Worm (Caenorhabditis elegans) whole organism, midembryonic: Measurements from ENCODE around the gene gcc-2.

Experiments used
- T22C8.4 ChIP-seq: fragments of 200-800 bp; sonication (Bioruptor generic); IDR thresholded peaks from 2 replicates; pipeline ENCODE4 v1.3.6; 2022; ENCODE audit warnings: missing genetic modification characterization, missing compliant biosample characterization
- cog-1 ChIP-seq: sonication (generic microtip); optimal IDR thresholded peaks from 2 replicates; lab custom pipeline; 2016; ENCODE audit warnings: missing genetic modification characterization, missing compliant biosample characterization
- flt-1 ChIP-seq: fragments of 200-800 bp; sonication (Bioruptor generic); IDR thresholded peaks from 2 replicates; pipeline ENCODE4 v1.3.6; 2022; ENCODE audit warnings: missing genetic modification characterization, missing compliant biosample characterization
- klf-2 ChIP-seq: fragments of 200-800 bp; sonication (Bioruptor generic); conservative IDR thresholded peaks from 2 replicates; pipeline ENCODE4 v1.3.6; 2022; ENCODE audit warnings: missing genetic modification reagents, missing genetic modification characterization, missing compliant biosample characterization
- med-1 ChIP-seq: sonication (generic microtip); optimal IDR thresholded peaks from 2 replicates; lab custom pipeline; 2017; ENCODE audit warnings: missing genetic modification characterization, mild to moderate bottlenecking, missing compliant biosample characterization, antibody characterized with exemption, missing genetic modification reagents; ENCODE audit not compliant: insufficient read depth
- ref-1 ChIP-seq: fragments of 200-800 bp; sonication (Bioruptor generic); conservative IDR thresholded peaks from 2 replicates; pipeline ENCODE4 v1.3.6; 2022; ENCODE audit warnings: missing genetic modification reagents, missing genetic modification characterization, missing compliant biosample characterization
- tab-1 ChIP-seq: fragments of 200-800 bp; sonication (Bioruptor generic); IDR thresholded peaks from 2 replicates; pipeline ENCODE4 v1.3.6; 2022; ENCODE audit warnings: missing genetic modification characterization, missing compliant biosample characterization
- ztf-23 ChIP-seq: fragments of 200-800 bp; sonication (Bioruptor generic); IDR thresholded peaks from 2 replicates; pipeline ENCODE4 v1.3.6; 2022; ENCODE audit warnings: missing genetic modification reagents, missing genetic modification characterization, missing compliant biosample characterization
- ztf-29 ChIP-seq: fragments of 200-800 bp; sonication (Bioruptor generic); IDR thresholded peaks from 2 replicates; pipeline ENCODE4 v1.3.6; 2022; ENCODE audit warnings: missing genetic modification reagents, missing genetic modification characterization, missing compliant biosample characterization

ce11 chrIII:9725114-9725513 lies 36.8 kb downstream of the gcc-2 start, which contains the start of gene clec-162:
- TF ChIP-seq ztf-29 (GFP tag; lab: Robert Waterston, UW) = no peak
- no peak for TF ChIP-seq flt-1 (GFP tag; lab: Robert Waterston, UW)
- TF ChIP-seq ztf-23 (GFP tag; lab: Robert Waterston, UW) = no peak
- no peak for TF ChIP-seq klf-2
- no peak for TF ChIP-seq tab-1 (GFP tag; lab: Robert Waterston, UW)
- TF ChIP-seq T22C8.4 = no peak
- TF ChIP-seq cog-1 = no peak
- no peak for TF ChIP-seq ref-1 (GFP tag; lab: Robert Waterston, UW)
- TF ChIP-seq med-1 (GFP tag; lab: Kevin White, UChicago) = no peak
